Fruit fly (Drosophila melanogaster) whole organism, embryonic: ENCODE measurements around the gene UQCR-14.

Source experiments
- B-H2 ChIP-seq: fragments of 200-800 bp; sonication (Bioruptor generic); optimal IDR thresholded peaks from 2 replicates; lab custom pipeline; 2018; ENCODE audit warnings: missing biosample characterization, mild to moderate bottlenecking, missing genetic modification characterization
- CG13775 ChIP-seq: fragments of 200-800 bp; sonication (Bioruptor generic); optimal IDR thresholded peaks from 3 replicates; lab custom pipeline; 2017; ENCODE audit warnings: missing biosample characterization, mild to moderate bottlenecking, missing genetic modification characterization
- H15 ChIP-seq: fragments of 200-800 bp; sonication (Bioruptor generic); IDR thresholded peaks from 3 replicates; pipeline ENCODE4 v1.3.6; 2022; ENCODE audit warnings: missing biosample characterization, missing genetic modification characterization
- chm ChIP-seq: fragments of 200-800 bp; sonication (Bioruptor generic); IDR thresholded peaks from 2 replicates; pipeline ENCODE4 v1.3.6; 2022; ENCODE audit warnings: missing biosample characterization, missing genetic modification characterization

dm6 chrX:16308953-16309352 lies 22.9 kb downstream of the UQCR-14 start:
- TF ChIP-seq B-H2 (GFP tag; lab: Kevin White, UChicago), result no peak
- no peak for TF ChIP-seq chm (GFP tag; lab: Robert Waterston, UW)
- TF ChIP-seq H15 (GFP tag; lab: Robert Waterston, UW), result no peak
- no peak for TF ChIP-seq CG13775 (GFP tag; lab: Kevin White, UChicago)
